Worm (Caenorhabditis elegans) whole organism, early embryonic: ENCODE results near the gene clec-124.
"Not testable (repeated sequence)": the region's sequence is repeated elsewhere in the genome, so short reads cannot be mapped to it uniquely, and the experiment has no call there.

Experiments
- F13C5.2 ChIP-seq: sonication (generic microtip); optimal IDR thresholded peaks from 2 replicates; lab custom pipeline; 2017; ENCODE audit warnings: mild to moderate bottlenecking, missing genetic modification characterization, inconsistent platforms, missing compliant biosample characterization
- aly-1 ChIP-seq: sonication (generic microtip); optimal IDR thresholded peaks from 2 replicates; lab custom pipeline; 2016; ENCODE audit warnings: missing genetic modification characterization, missing compliant biosample characterization
- ama-1 ChIP-seq: fragments of 150-350 bp; optimal IDR thresholded peaks from 2 replicates; lab custom pipeline; 2014
- ets-7 ChIP-seq: sonication (generic microtip); optimal IDR thresholded peaks from 2 replicates; lab custom pipeline; 2016; ENCODE audit warnings: missing genotype, missing genetic modification characterization, missing compliant biosample characterization
- flt-1 ChIP-seq: fragments of 200-800 bp; sonication (Bioruptor generic); IDR thresholded peaks from 2 replicates; pipeline ENCODE4 v1.3.6; 2022; ENCODE audit warnings: missing genetic modification characterization, missing compliant biosample characterization
- pes-1 ChIP-seq: fragments of 200-800 bp; sonication (Bioruptor generic); IDR thresholded peaks from 2 replicates; pipeline ENCODE4 v1.3.6; 2022; ENCODE audit warnings: missing genetic modification reagents, missing genetic modification characterization, missing compliant biosample characterization
- scrt-1 ChIP-seq: fragments of 200-800 bp; sonication (Bioruptor generic); IDR thresholded peaks from 2 replicates; pipeline ENCODE4 v1.3.6; 2022; ENCODE audit warnings: missing genetic modification characterization, missing compliant biosample characterization
- sea-1 ChIP-seq: fragments of 200-800 bp; sonication (Bioruptor generic); conservative IDR thresholded peaks from 2 replicates; pipeline ENCODE4 v1.3.6; 2022; ENCODE audit warnings: missing genetic modification characterization, missing compliant biosample characterization
- tbx-11 ChIP-seq: fragments of 200-800 bp; sonication (Bioruptor generic); IDR thresholded peaks from 2 replicates; pipeline ENCODE4 v1.3.6; 2022; ENCODE audit warnings: missing genetic modification characterization, missing compliant biosample characterization
- tbx-37 ChIP-seq: fragments of 200-800 bp; sonication (Bioruptor generic); conservative IDR thresholded peaks from 2 replicates; pipeline ENCODE4 v1.3.6; 2022; ENCODE audit warnings: missing genetic modification reagents, missing genetic modification characterization, missing compliant biosample characterization

- TF ChIP-seq ama-1; tbx-37 (GFP tag; lab: Robert Waterston, UW); tbx-11 (GFP tag; lab: Robert Waterston, UW); sea-1 (GFP tag; lab: Robert Waterston, UW); flt-1 (GFP tag; lab: Robert Waterston, UW); aly-1 (tag; lab: Kevin White, UChicago); F13C5.2 (tag; lab: Kevin White, UChicago); scrt-1; pes-1 (GFP tag; lab: Robert Waterston, UW); ets-7 (tag; lab: Kevin White, UChicago): not testable (repeated sequence)
These were observed 41.0 kb downstream of the clec-124 start, which contains the start of gene F39E9.14 for ce11 chrII:3290544-3290943.
